Worm (Caenorhabditis elegans) whole organism, L4 larva: ENCODE data around the gene W06D11.1.
"Not testable (repeated sequence)": the region's sequence is repeated elsewhere in the genome, so short reads cannot be mapped to it uniquely, and the experiment has no call there.

Experiments used
- D1046.2 ChIP-seq: fragments of 200-800 bp; sonication (Bioruptor generic); IDR thresholded peaks from 2 replicates; pipeline ENCODE4 v1.3.6; 2022; ENCODE audit warnings: missing genetic modification characterization, missing compliant biosample characterization
- F49E8.2 ChIP-seq: sonication (generic microtip); optimal IDR thresholded peaks from 2 replicates; lab custom pipeline; 2016; ENCODE audit warnings: missing compliant biosample characterization, mild to moderate bottlenecking, missing genetic modification characterization, borderline replicate concordance
- R02D3.7 ChIP-seq: fragments of 150-350 bp; sonication (generic microtip); optimal IDR thresholded peaks from 3 replicates; lab custom pipeline; 2014; ENCODE audit warnings: missing biosample characterization, missing genetic modification characterization
- T20F7.1 ChIP-seq: fragments of 200-800 bp; sonication (Bioruptor generic); optimal IDR thresholded peaks from 2 replicates; lab custom pipeline; 2018; ENCODE audit warnings: mild to moderate bottlenecking, missing genetic modification characterization, missing compliant biosample characterization
- T26A8.4 ChIP-seq: fragments of 200-800 bp; sonication (Bioruptor generic); IDR thresholded peaks from 2 replicates; pipeline ENCODE4 v1.3.6; 2022; ENCODE audit warnings: missing genetic modification characterization, missing compliant biosample characterization
- Y5F2A.4 ChIP-seq: fragments of 200-800 bp; sonication (Bioruptor generic); optimal IDR thresholded peaks from 2 replicates; lab custom pipeline; 2018; ENCODE audit warnings: mild to moderate bottlenecking, missing genetic modification characterization, missing compliant biosample characterization
- ZK337.2 ChIP-seq: fragments of 200-800 bp; sonication (Bioruptor generic); IDR thresholded peaks from 2 replicates; pipeline ENCODE4 v1.3.6; 2022; ENCODE audit warnings: missing genetic modification reagents, missing genetic modification characterization, missing compliant biosample characterization
- ZK546.5 ChIP-seq, 2 experiments: sonication (generic microtip); optimal IDR thresholded peaks; 2 replicates each; lab custom pipeline; 2017; ENCODE audit warnings: missing biosample characterization in 2 of 2, missing genetic modification characterization in 2 of 2
- ama-1 ChIP-seq: fragments of 150-350 bp; optimal IDR thresholded peaks from 2 replicates; lab custom pipeline; 2014; ENCODE audit warnings: inconsistent platforms, mixed read lengths
- arid-1 ChIP-seq: fragments of 200-800 bp; sonication (Bioruptor generic); conservative IDR thresholded peaks from 2 replicates; pipeline ENCODE4 v1.3.6; 2022; ENCODE audit warnings: missing genetic modification reagents, missing genetic modification characterization, missing compliant biosample characterization
- attf-4 ChIP-seq: sonication (generic microtip); optimal IDR thresholded peaks from 3 replicates; lab custom pipeline; 2017; ENCODE audit warnings: missing biosample characterization, missing genetic modification characterization
- ceh-44 ChIP-seq: fragments of 200-800 bp; sonication (Bioruptor generic); IDR thresholded peaks from 2 replicates; pipeline ENCODE4 v1.3.6; 2022; ENCODE audit warnings: missing genetic modification reagents, missing genetic modification characterization, missing compliant biosample characterization
- ces-1 ChIP-seq: fragments of 150-350 bp; sonication (generic microtip); optimal IDR thresholded peaks from 4 replicates; lab custom pipeline; 2014; ENCODE audit warnings: missing biosample characterization, missing genetic modification reagents, missing genetic modification characterization
- daf-8 ChIP-seq: fragments of 200-800 bp; sonication (Bioruptor generic); IDR thresholded peaks from 2 replicates; pipeline ENCODE4 v1.3.6; 2022; ENCODE audit warnings: missing genetic modification characterization, missing compliant biosample characterization
- hif-1 ChIP-seq, 2 experiments: sonication (generic microtip); optimal IDR thresholded peaks; 2 replicates each; lab custom pipeline; 2016 to 2017; ENCODE audit warnings: missing compliant biosample characterization in 2 of 2, missing genetic modification characterization in 2 of 2, missing genetic modification reagents in 2 of 2, missing genotype in 2 of 2, mild to moderate bottlenecking in 1 of 2
- jun-1 ChIP-seq: fragments of 150-350 bp; optimal IDR thresholded peaks from 2 replicates; lab custom pipeline; 2014; ENCODE audit warnings: missing biosample characterization, missing genetic modification reagents, missing genetic modification characterization
- lin-1 ChIP-seq: fragments of 200-800 bp; sonication (Bioruptor generic); IDR thresholded peaks from 2 replicates; pipeline ENCODE4 v1.3.6; 2022; ENCODE audit warnings: missing genetic modification reagents, missing genetic modification characterization, missing compliant biosample characterization
- lin-39 ChIP-seq: fragments of 150-350 bp; optimal IDR thresholded peaks from 2 replicates; lab custom pipeline; 2014; ENCODE audit warnings: missing biosample characterization, missing genetic modification reagents, missing genetic modification characterization
- lsy-2 ChIP-seq, 2 experiments: fragments of 150-350 bp in 1 of 2; sonication (generic microtip) in 1 of 2; optimal IDR thresholded peaks; 2 replicates each; lab custom pipeline; 2014 to 2017; ENCODE audit warnings: missing biosample characterization in 2 of 2, missing genetic modification characterization in 2 of 2
- mdl-1 ChIP-seq, 2 experiments: fragments of 150-350 bp in 1 of 2; sonication (generic microtip) in 1 of 2; optimal IDR thresholded peaks; 2 replicates each; lab custom pipeline; 2014 to 2017; ENCODE audit warnings: missing biosample characterization in 2 of 2, missing genetic modification characterization in 2 of 2
- mdt-29 ChIP-seq: fragments of 200-800 bp; sonication (Bioruptor generic); IDR thresholded peaks from 2 replicates; pipeline ENCODE4 v1.3.6; 2022; ENCODE audit warnings: missing genetic modification reagents, missing genetic modification characterization, missing compliant biosample characterization
- mes-2 ChIP-seq: sonication (generic microtip); optimal IDR thresholded peaks from 2 replicates; lab custom pipeline; 2016; ENCODE audit warnings: missing genotype, mild to moderate bottlenecking, missing genetic modification characterization, missing compliant biosample characterization; ENCODE audit not compliant: poor library complexity, severe bottlenecking
- nhr-11 ChIP-seq: fragments of 150-350 bp; optimal IDR thresholded peaks from 2 replicates; lab custom pipeline; 2014; ENCODE audit warnings: missing biosample characterization, missing genetic modification characterization
- nhr-48 ChIP-seq: sonication (generic microtip); optimal IDR thresholded peaks from 2 replicates; lab custom pipeline; 2016; ENCODE audit warnings: mild to moderate bottlenecking, missing genetic modification characterization, missing compliant biosample characterization
- nhr-76 ChIP-seq: fragments of 150-350 bp; optimal IDR thresholded peaks from 2 replicates; lab custom pipeline; 2014; ENCODE audit warnings: missing biosample characterization, missing genetic modification characterization
- snpc-1.2 ChIP-seq: fragments of 200-800 bp; sonication (Bioruptor generic); IDR thresholded peaks from 2 replicates; pipeline ENCODE4 v1.3.6; 2022; ENCODE audit warnings: missing genetic modification reagents, missing genetic modification characterization, missing compliant biosample characterization
- unc-130 ChIP-seq: sonication (generic microtip); optimal IDR thresholded peaks from 2 replicates; lab custom pipeline; 2016; ENCODE audit warnings: missing genetic modification reagents, missing genetic modification characterization, missing compliant biosample characterization
- unc-39 ChIP-seq: sonication (generic microtip); optimal IDR thresholded peaks from 2 replicates; lab custom pipeline; 2017; ENCODE audit warnings: missing biosample characterization, missing genetic modification characterization
- unc-62 ChIP-seq, 3 experiments: fragments of 150-350 bp in 1 of 3; sonication (generic microtip); optimal IDR thresholded peaks in 2 of 3; peaks in 1 of 3; 1 replicate in 1 of 3; 2 replicates in 2 of 3; lab custom pipeline; 2014 to 2017; ENCODE audit warnings: missing biosample characterization in 3 of 3, missing genetic modification characterization in 3 of 3, missing genetic modification reagents in 3 of 3, missing genotype in 1 of 3
- zag-1 ChIP-seq: fragments of 150-350 bp; optimal IDR thresholded peaks from 2 replicates; lab custom pipeline; 2014; ENCODE audit warnings: missing biosample characterization, missing genetic modification characterization
- zfp-2 ChIP-seq: sonication (generic microtip); optimal IDR thresholded peaks from 2 replicates; lab custom pipeline; 2016; ENCODE audit warnings: mild to moderate bottlenecking, missing genetic modification characterization, missing compliant biosample characterization
- zip-11 ChIP-seq: fragments of 200-800 bp; sonication (Bioruptor generic); IDR thresholded peaks from 2 replicates; pipeline ENCODE4 v1.3.6; 2022; ENCODE audit warnings: missing genetic modification characterization, missing compliant biosample characterization

Gene W06D11.1

ce11 chrX:12298324-12298723 lies 4.0 kb downstream of the W06D11.1 start, which contains the start of gene W06D11.3 (continued):
- TF ChIP-seq lin-1 (no peak), F49E8.2 (tag; lab: Kevin White, UChicago) (no peak)

ce11 chrX:12299834-12300233 lies 5.5 kb downstream of the W06D11.1 start, which contains the start of gene W06D11.5:
Gene W06D11.5 (plus strand): TSS chrX:12300134.
- TF ChIP-seq mdt-29 (GFP tag; lab: Robert Waterston, UW) = no peak
- no peak for TF ChIP-seq ZK337.2
- TF ChIP-seq Y5F2A.4 (GFP tag; lab: Kevin White, UChicago) = no peak
- no peak for TF ChIP-seq jun-1 (tag; lab: Kevin White, UChicago)
- no peak for TF ChIP-seq hif-1 (tag; optimal IDR thresholded peaks at IDR 0.05; lab: Kevin White, UChicago)
- TF ChIP-seq ama-1 = no peak
- no peak for TF ChIP-seq mes-2 (tag; lab: Kevin White, UChicago)
- no peak for TF ChIP-seq attf-4
- TF ChIP-seq zip-11 (GFP tag; lab: Robert Waterston, UW) = no peak
- TF ChIP-seq mdl-1 (tag; optimal IDR thresholded peaks at IDR 0.05; lab: Kevin White, UChicago) = no peak
- no peak for TF ChIP-seq T26A8.4 (GFP tag; lab: Robert Waterston, UW)
- no peak for TF ChIP-seq unc-130 (GFP tag; lab: Kevin White, UChicago)
- no peak for TF ChIP-seq ces-1
- no peak for TF ChIP-seq lsy-2 (tag; optimal IDR thresholded peaks at IDR 0.05; lab: Kevin White, UChicago)
- no peak for TF ChIP-seq ZK546.5 (tag; optimal IDR thresholded peaks at IDR 0.05; lab: Kevin White, UChicago)
- no peak for TF ChIP-seq nhr-76
- TF ChIP-seq unc-39 = no peak
- TF ChIP-seq lin-39 (tag; lab: Kevin White, UChicago) = no peak

- TF ChIP-seq T20F7.1 (GFP tag; lab: Kevin White, UChicago); zfp-2 (tag; lab: Kevin White, UChicago); nhr-48 (tag; lab: Kevin White, UChicago): not testable (repeated sequence)
Measured at ce11 chrX:12302755-12303154, 8.4 kb downstream of the W06D11.1 start, which contains the start of gene dot-1.3. Gene dot-1.3 (minus strand): TSS chrX:12302855.

- TF ChIP-seq hif-1 (tag; optimal IDR thresholded peaks at IDR 0.05; lab: Kevin White, UChicago) (no peak), D1046.2 (GFP tag; lab: Robert Waterston, UW) (0 out of 2 replicates have a peak, but pooled peaks have one; percentile 31), ceh-44 (GFP tag; lab: Robert Waterston, UW) (peak; percentile 47; the same call in 1 of the 2 replicates), daf-8 (GFP tag; lab: Robert Waterston, UW) (no peak), ZK337.2 (no peak), arid-1 (GFP tag; lab: Robert Waterston, UW) (0 out of 2 replicates have a peak, but pooled peaks have one; percentile 13), nhr-11 (no peak), R02D3.7 (tag; lab: Kevin White, UChicago) (no peak)
Measured at ce11 chrX:12304231-12304630, 9.9 kb downstream of the W06D11.1 start.

- TF ChIP-seq zag-1 (tag; lab: Kevin White, UChicago) (no peak), hif-1 (tag; optimal IDR thresholded peaks at IDR 0.05; lab: Kevin White, UChicago) (no peak)
Measured at ce11 chrX:12306565-12306964, 12.2 kb downstream of the W06D11.1 start, which contains the start of gene phf-32. Gene phf-32 (plus strand): TSS chrX:12306865.

ce11 chrX:12308045-12308499 lies 13.7 kb downstream of the W06D11.1 start, which contains the start of gene F17A2.16:
Gene F17A2.16 (plus strand): TSS chrX:12308449.
- peak; percentile 82 for TF ChIP-seq snpc-1.2 (GFP tag; lab: Robert Waterston, UW)
- peak in 1 of 2 experiments; percentile 54 for TF ChIP-seq unc-62 (GFP tag; optimal IDR thresholded peaks at IDR 0.05 in 1 of 2; lab: Kevin White, UChicago)
- TF ChIP-seq unc-62 (tag; optimal IDR thresholded peaks at IDR 0.05; lab: Kevin White, UChicago) = not testable (repeated sequence)
